Worm (Caenorhabditis elegans) whole organism, late embryonic: ENCODE measurements around the gene aass-1.

Source experiments
- T23F11.4 ChIP-seq: fragments of 200-800 bp; sonication (Bioruptor generic); optimal IDR thresholded peaks from 2 replicates; lab custom pipeline; 2018; ENCODE audit warnings: mild to moderate bottlenecking, missing genetic modification characterization, missing compliant biosample characterization
- ama-1 ChIP-seq: fragments of 150-350 bp; optimal IDR thresholded peaks from 2 replicates; lab custom pipeline; 2014
- ceh-18 ChIP-seq: sonication (generic microtip); optimal IDR thresholded peaks from 2 replicates; lab custom pipeline; 2016; ENCODE audit warnings: missing genetic modification characterization, missing compliant biosample characterization
- che-1 ChIP-seq: sonication (generic microtip); optimal IDR thresholded peaks from 2 replicates; lab custom pipeline; 2016; ENCODE audit warnings: mild to moderate bottlenecking, missing genetic modification characterization, missing compliant biosample characterization
- fkh-6 ChIP-seq: sonication (generic microtip); optimal IDR thresholded peaks from 2 replicates; lab custom pipeline; 2016; ENCODE audit warnings: missing genetic modification characterization, missing compliant biosample characterization
- hlh-13 ChIP-seq: fragments of 200-800 bp; sonication (Bioruptor generic); optimal IDR thresholded peaks from 2 replicates; lab custom pipeline; 2018; ENCODE audit warnings: mild to moderate bottlenecking, missing genetic modification characterization, missing compliant biosample characterization
- nhr-11 ChIP-seq: fragments of 150-350 bp; optimal IDR thresholded peaks from 2 replicates; lab custom pipeline; 2014; ENCODE audit warnings: missing biosample characterization, missing genetic modification characterization
- pha-4 ChIP-seq: fragments of 150-350 bp; optimal IDR thresholded peaks from 2 replicates; lab custom pipeline; 2018; ENCODE audit warnings: missing biosample characterization, missing genetic modification reagents, missing genetic modification characterization
- pqm-1 ChIP-seq: sonication (generic microtip); optimal IDR thresholded peaks from 2 replicates; lab custom pipeline; 2016; ENCODE audit warnings: missing genetic modification characterization, missing compliant biosample characterization
- pros-1 ChIP-seq: fragments of 150-350 bp; optimal IDR thresholded peaks from 2 replicates; lab custom pipeline; 2014; ENCODE audit warnings: missing biosample characterization, missing genetic modification reagents, missing genetic modification characterization
- sdc-2 ChIP-seq: sonication (generic microtip); optimal IDR thresholded peaks from 2 replicates; lab custom pipeline; 2016; ENCODE audit warnings: missing genotype, missing genetic modification characterization, missing compliant biosample characterization
- ztf-16 ChIP-seq: sonication (generic microtip); optimal IDR thresholded peaks from 2 replicates; lab custom pipeline; 2017; ENCODE audit warnings: missing genetic modification characterization, missing compliant biosample characterization

- TF ChIP-seq sdc-2 (tag; lab: Kevin White, UChicago) (no peak), hlh-13 (GFP tag; lab: Kevin White, UChicago) (no peak), pros-1 (no peak), ztf-16 (tag; lab: Kevin White, UChicago) (no peak), pha-4 (tag; lab: Kevin White, UChicago) (no peak), ama-1 (lab: Kevin White, UChicago) (no peak), nhr-11 (no peak), fkh-6 (tag; lab: Kevin White, UChicago) (no peak), che-1 (tag; lab: Kevin White, UChicago) (no peak), T23F11.4 (GFP tag; lab: Kevin White, UChicago) (no peak), pqm-1 (tag; lab: Kevin White, UChicago) (no peak), ceh-18 (tag; lab: Kevin White, UChicago) (no peak)
These were observed 48.3 kb downstream of the aass-1 start for ce11 chrIV:293163-293755.
